Worm (Caenorhabditis elegans) whole organism, L1 larva: ENCODE results near the gene tab-1.
A peak's percentile ranks its signal among the peaks of the same experiment; 100 is the strongest.

Source experiments
- C16A3.4 ChIP-seq: fragments of 150-350 bp; optimal IDR thresholded peaks from 2 replicates; lab custom pipeline; 2014; ENCODE audit warnings: missing biosample characterization, missing genetic modification characterization
- Y116A8C.19 ChIP-seq: sonication (generic microtip); optimal IDR thresholded peaks from 2 replicates; lab custom pipeline; 2016; ENCODE audit warnings: missing compliant biosample characterization, missing genetic modification characterization, borderline replicate concordance
- ama-1 ChIP-seq: fragments of 150-350 bp; optimal IDR thresholded peaks from 2 replicates; lab custom pipeline; 2014
- blmp-1 ChIP-seq: fragments of 150-350 bp; optimal IDR thresholded peaks from 2 replicates; lab custom pipeline; 2014; ENCODE audit warnings: missing biosample characterization, missing genetic modification characterization
- ceh-82 ChIP-seq, 3 experiments: fragments of 150-350 bp in 1 of 3; sonication (generic microtip) in 2 of 3; optimal IDR thresholded peaks; 2 replicates each; lab custom pipeline; 2014 to 2017; ENCODE audit warnings: missing biosample characterization in 3 of 3, missing genetic modification characterization in 3 of 3
- ceh-90 ChIP-seq: sonication (generic microtip); optimal IDR thresholded peaks from 2 replicates; lab custom pipeline; 2016; ENCODE audit warnings: missing genetic modification characterization, missing compliant biosample characterization
- dpl-1 ChIP-seq, 3 experiments: fragments of 150-350 bp in 2 of 3; sonication (generic microtip) in 1 of 3; optimal IDR thresholded peaks; 2 replicates each; lab custom pipeline; 2014 to 2017; ENCODE audit warnings: missing biosample characterization in 3 of 3, missing genetic modification characterization in 3 of 3, missing genetic modification reagents in 3 of 3
- dsc-1 ChIP-seq: sonication (generic microtip); optimal IDR thresholded peaks from 2 replicates; lab custom pipeline; 2016; ENCODE audit warnings: mild to moderate bottlenecking, missing genetic modification characterization, missing compliant biosample characterization
- efl-1 ChIP-seq, 4 experiments: fragments of 150-350 bp; optimal IDR thresholded peaks in 3 of 4; peaks in 1 of 4; 1 replicate in 1 of 4; 2 replicates in 3 of 4; lab custom pipeline; 2014; ENCODE audit warnings: missing biosample characterization in 2 of 4, missing genetic modification characterization in 2 of 4, missing genetic modification reagents in 2 of 4
- efl-3 ChIP-seq: fragments of 200-800 bp; sonication (Bioruptor generic); optimal IDR thresholded peaks from 2 replicates; lab custom pipeline; 2018; ENCODE audit warnings: mild to moderate bottlenecking, missing genetic modification characterization, missing compliant biosample characterization
- egl-27 ChIP-seq, 2 experiments: fragments of 150-350 bp in 1 of 2; sonication (generic microtip); optimal IDR thresholded peaks; 3 replicates each; lab custom pipeline; 2017 to 2018; ENCODE audit warnings: missing biosample characterization in 2 of 2, missing genetic modification characterization in 2 of 2, missing genetic modification reagents in 2 of 2
- elt-3 ChIP-seq, 6 experiments: fragments of 150-350 bp in 1 of 6; sonication (generic microtip); optimal IDR thresholded peaks; 2 replicates each; lab custom pipeline; 2017 to 2018; ENCODE audit warnings: missing biosample characterization in 6 of 6, missing genetic modification characterization in 6 of 6, inconsistent platforms in 1 of 6
- fkh-10 ChIP-seq: sonication (generic microtip); optimal IDR thresholded peaks from 2 replicates; lab custom pipeline; 2017; ENCODE audit warnings: missing biosample characterization, missing genetic modification reagents, missing genetic modification characterization
- hlh-17 ChIP-seq: fragments of 200-800 bp; sonication (Bioruptor generic); optimal IDR thresholded peaks from 2 replicates; lab custom pipeline; 2018; ENCODE audit warnings: missing genetic modification characterization, mild to moderate bottlenecking, missing compliant biosample characterization, moderate library complexity, borderline replicate concordance
- hlh-4 ChIP-seq: sonication (generic microtip); optimal IDR thresholded peaks from 2 replicates; lab custom pipeline; 2016; ENCODE audit warnings: mild to moderate bottlenecking, missing genetic modification characterization, missing compliant biosample characterization
- hpl-2 ChIP-seq: fragments of 150-350 bp; optimal IDR thresholded peaks from 2 replicates; lab custom pipeline; 2014; ENCODE audit warnings: missing biosample characterization, missing genetic modification reagents, missing genetic modification characterization
- irx-1 ChIP-seq: sonication (generic microtip); optimal IDR thresholded peaks from 2 replicates; lab custom pipeline; 2016; ENCODE audit warnings: missing genetic modification characterization, missing compliant biosample characterization
- lin-14 ChIP-seq: fragments of 200-800 bp; sonication (Bioruptor generic); optimal IDR thresholded peaks from 2 replicates; lab custom pipeline; 2018; ENCODE audit warnings: mild to moderate bottlenecking, missing genetic modification characterization, moderate library complexity, missing compliant biosample characterization
- lin-35 ChIP-seq, 2 experiments: fragments of 150-350 bp; optimal IDR thresholded peaks; 2 replicates each; lab custom pipeline; 2014; ENCODE audit warnings: missing biosample characterization in 2 of 2, missing genetic modification characterization in 2 of 2, missing genetic modification reagents in 2 of 2
- lir-3 ChIP-seq: sonication (generic microtip); optimal IDR thresholded peaks from 2 replicates; lab custom pipeline; 2016; ENCODE audit warnings: mild to moderate bottlenecking, missing genetic modification characterization, moderate library complexity, missing compliant biosample characterization; ENCODE audit not compliant: poor library complexity
- mep-1 ChIP-seq: fragments of 150-350 bp; optimal IDR thresholded peaks from 2 replicates; lab custom pipeline; 2014; ENCODE audit warnings: missing biosample characterization, missing genetic modification characterization
- nhr-19 ChIP-seq: fragments of 200-800 bp; sonication (Bioruptor generic); conservative IDR thresholded peaks from 2 replicates; pipeline ENCODE4 v1.3.6; 2022; ENCODE audit warnings: missing genetic modification characterization, missing compliant biosample characterization
- nhr-20 ChIP-seq: sonication (generic microtip); optimal IDR thresholded peaks from 2 replicates; lab custom pipeline; 2016; ENCODE audit warnings: mild to moderate bottlenecking, missing genetic modification characterization, missing compliant biosample characterization
- nhr-71 ChIP-seq: sonication (generic microtip); optimal IDR thresholded peaks from 2 replicates; lab custom pipeline; 2016; ENCODE audit warnings: mild to moderate bottlenecking, missing genetic modification characterization, moderate library complexity, missing compliant biosample characterization
- nhr-84 ChIP-seq: sonication (generic microtip); optimal IDR thresholded peaks from 2 replicates; lab custom pipeline; 2017; ENCODE audit warnings: missing biosample characterization, missing genetic modification characterization
- nhr-85 ChIP-seq: sonication (generic microtip); peaks from one replicate; lab custom pipeline; 2016; ENCODE audit warnings: missing genetic modification characterization, inconsistent platforms, missing compliant biosample characterization
- nhr-90 ChIP-seq: sonication (generic microtip); optimal IDR thresholded peaks from 2 replicates; lab custom pipeline; 2016; ENCODE audit warnings: mild to moderate bottlenecking, missing genetic modification characterization, missing compliant biosample characterization; ENCODE audit not compliant: poor library complexity
- rnt-1 ChIP-seq: sonication (generic microtip); optimal IDR thresholded peaks from 2 replicates; lab custom pipeline; 2016; ENCODE audit warnings: mild to moderate bottlenecking, missing genetic modification characterization, moderate library complexity, missing compliant biosample characterization
- sptf-1 ChIP-seq: fragments of 150-350 bp; optimal IDR thresholded peaks from 2 replicates; lab custom pipeline; 2014; ENCODE audit warnings: missing biosample characterization, missing genetic modification characterization
- tbx-2 ChIP-seq: sonication (generic microtip); optimal IDR thresholded peaks from 2 replicates; lab custom pipeline; 2016; ENCODE audit warnings: missing genetic modification characterization, missing compliant biosample characterization
- tlp-1 ChIP-seq: fragments of 150-350 bp; optimal IDR thresholded peaks from 2 replicates; lab custom pipeline; 2014; ENCODE audit warnings: missing biosample characterization, missing genetic modification characterization
- unc-86 ChIP-seq: sonication (generic microtip); optimal IDR thresholded peaks from 2 replicates; lab custom pipeline; 2016; ENCODE audit warnings: missing genetic modification characterization, missing compliant biosample characterization
- xbp-1 ChIP-seq: sonication (generic microtip); optimal IDR thresholded peaks from 2 replicates; lab custom pipeline; 2016; ENCODE audit warnings: missing genetic modification characterization, missing compliant biosample characterization

The tab-1 gene

DNA sequence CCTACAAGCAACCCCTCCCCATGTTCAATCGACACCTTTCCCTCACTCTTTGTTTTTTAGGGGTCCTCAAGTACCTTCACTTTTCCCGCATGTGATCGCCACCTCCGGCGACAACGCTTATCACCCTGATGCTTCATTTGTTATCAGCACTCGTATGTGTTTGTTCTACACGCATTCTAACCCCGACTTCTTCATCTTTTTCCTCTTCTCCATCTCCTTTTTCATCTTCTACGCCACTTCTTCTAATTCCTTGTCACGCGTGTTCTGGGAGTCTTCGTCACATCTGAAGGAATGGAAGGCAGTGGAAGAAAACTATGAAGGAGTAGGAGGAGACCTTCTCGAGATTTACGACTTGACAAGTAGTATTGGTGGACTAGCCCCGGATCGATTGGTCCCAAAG is 26.9 kb downstream of the tab-1 start (continued):
- TF ChIP-seq efl-3 (GFP tag; lab: Kevin White, UChicago) (no peak), rnt-1 (no peak), mep-1 (peak; percentile 11), lin-35 (GFP tag; optimal IDR thresholded peaks at IDR 0.05; lab: Kevin White, UChicago) (peak in 1 of 2 experiments; percentile 50), ama-1 (lab: Kevin White, UChicago) (no peak), dpl-1 (GFP tag; optimal IDR thresholded peaks at IDR 0.05; lab: Kevin White, UChicago) (no peak), tbx-2 (tag; lab: Kevin White, UChicago) (no peak)

DNA sequence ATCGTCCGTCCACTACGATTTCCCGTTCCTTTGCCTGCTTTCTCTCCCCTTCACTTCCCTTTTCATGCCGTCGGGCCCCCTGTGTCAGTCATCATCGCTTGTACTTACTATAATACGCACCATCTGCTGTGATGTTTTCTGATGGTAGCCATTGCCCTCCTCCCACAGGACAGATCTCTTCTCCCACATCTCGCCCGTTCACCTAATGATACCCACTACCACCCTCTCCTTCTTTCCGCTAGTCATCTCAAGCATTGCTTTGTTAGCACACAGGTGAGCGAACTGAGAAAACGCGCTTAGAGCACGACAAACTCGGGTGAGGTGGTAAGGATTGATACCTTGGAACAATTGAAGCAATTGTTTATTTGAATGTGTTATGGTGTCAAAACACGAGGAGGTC is 27.8 kb downstream of the tab-1 start:
- TF ChIP-seq efl-1 (optimal IDR thresholded peaks at IDR 0.05; lab: Kevin White, UChicago): no peak
- TF ChIP-seq efl-1 (GFP tag; optimal IDR thresholded peaks at IDR 0.05 in 1 of 2; lab: Kevin White, UChicago): peak in 1 of 2 experiments; percentile 16
- no peak for TF ChIP-seq lir-3 (tag; lab: Kevin White, UChicago)
- TF ChIP-seq blmp-1: peak; percentile 72
- no peak for TF ChIP-seq elt-3 (tag; optimal IDR thresholded peaks at IDR 0.05; lab: Kevin White, UChicago)
- TF ChIP-seq nhr-85 (tag; lab: Kevin White, UChicago): peak; percentile 74

DNA sequence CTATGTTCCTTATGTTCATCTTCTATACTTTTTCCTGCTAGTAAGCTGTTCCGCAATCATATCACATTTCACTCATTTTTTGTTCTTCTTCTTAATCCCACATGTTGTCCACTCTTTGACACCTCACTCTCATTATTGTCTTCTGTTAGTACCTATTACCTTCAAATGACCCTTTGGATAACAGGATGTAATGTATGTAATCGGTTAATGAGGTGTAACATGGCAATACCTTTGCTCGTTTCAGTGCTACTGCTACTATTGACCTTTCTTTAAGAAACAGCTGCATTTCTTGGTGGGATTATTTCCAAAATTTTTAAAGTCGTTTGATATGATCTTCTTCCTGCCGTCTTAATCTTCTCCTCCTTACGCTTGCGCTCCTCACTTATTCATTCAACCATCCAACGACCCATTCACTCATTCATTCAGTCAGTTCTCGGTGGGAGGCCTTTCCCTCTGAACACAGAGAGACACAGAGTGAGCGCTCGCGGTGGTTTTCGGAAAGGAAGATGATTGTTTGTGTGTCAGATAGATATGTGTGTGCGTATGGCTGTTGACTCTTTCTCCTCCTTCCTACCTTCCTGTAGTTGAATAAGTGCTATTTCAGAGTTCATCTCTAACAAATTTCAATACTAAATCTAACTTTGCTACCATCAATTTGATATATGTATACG is 28.5 kb downstream of the tab-1 start:
- TF ChIP-seq ceh-82 (tag; optimal IDR thresholded peaks at IDR 0.05; lab: Kevin White, UChicago): peak in 1 of 3 experiments; percentile 6
- no peak for TF ChIP-seq hlh-17 (GFP tag; lab: Kevin White, UChicago)
- TF ChIP-seq blmp-1: peak; percentile 32
- peak; percentile 61 for TF ChIP-seq lin-14 (GFP tag; lab: Kevin White, UChicago)
- no peak for TF ChIP-seq xbp-1 (tag; lab: Kevin White, UChicago)
- TF ChIP-seq nhr-20: no peak
- TF ChIP-seq sptf-1 (tag; lab: Kevin White, UChicago): no peak
- no peak for TF ChIP-seq hpl-2
- no peak for TF ChIP-seq efl-1 (optimal IDR thresholded peaks at IDR 0.05; lab: Kevin White, UChicago)
- TF ChIP-seq efl-1 (GFP tag; optimal IDR thresholded peaks at IDR 0.05 in 1 of 2; lab: Kevin White, UChicago): peak in 1 of 2 experiments; percentile 66
- TF ChIP-seq rnt-1: peak; percentile 6
- TF ChIP-seq dsc-1 (tag; lab: Kevin White, UChicago): peak; percentile 21
- TF ChIP-seq, all 84 proteins: peak for 6

DNA sequence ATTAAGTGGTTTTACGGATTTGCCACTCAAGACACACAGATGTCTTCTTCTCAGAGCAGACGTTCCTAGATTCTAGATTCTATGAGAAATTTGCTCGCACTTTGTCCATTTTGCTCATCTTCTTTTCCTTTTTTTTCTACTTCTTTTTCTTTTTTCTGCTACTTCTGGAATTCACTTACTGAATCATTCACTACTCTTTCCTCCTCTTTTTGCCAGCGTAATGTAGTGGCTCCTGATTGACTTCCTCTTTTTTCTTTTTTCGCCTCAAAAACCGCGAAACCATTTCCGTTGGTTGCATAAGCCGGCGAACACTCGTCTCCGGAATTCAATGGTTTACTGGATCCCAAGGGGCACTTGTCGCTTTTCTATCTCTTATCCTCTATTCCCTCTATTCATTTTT is 29.1 kb downstream of the tab-1 start:
- TF ChIP-seq nhr-84 (tag; lab: Kevin White, UChicago) (no peak), efl-1 (optimal IDR thresholded peaks at IDR 0.05; lab: Kevin White, UChicago) (no peak), efl-1 (GFP tag; optimal IDR thresholded peaks at IDR 0.05 in 1 of 2; lab: Kevin White, UChicago) (peak in 1 of 2 experiments; percentile 70), unc-86 (tag; lab: Kevin White, UChicago) (no peak), sptf-1 (tag; lab: Kevin White, UChicago) (no peak), nhr-90 (no peak), fkh-10 (peak; percentile 52), tlp-1 (tag; lab: Kevin White, UChicago) (no peak), ceh-90 (no peak), nhr-19 (no peak)
- TF ChIP-seq, all 84 proteins: peak for 2

DNA sequence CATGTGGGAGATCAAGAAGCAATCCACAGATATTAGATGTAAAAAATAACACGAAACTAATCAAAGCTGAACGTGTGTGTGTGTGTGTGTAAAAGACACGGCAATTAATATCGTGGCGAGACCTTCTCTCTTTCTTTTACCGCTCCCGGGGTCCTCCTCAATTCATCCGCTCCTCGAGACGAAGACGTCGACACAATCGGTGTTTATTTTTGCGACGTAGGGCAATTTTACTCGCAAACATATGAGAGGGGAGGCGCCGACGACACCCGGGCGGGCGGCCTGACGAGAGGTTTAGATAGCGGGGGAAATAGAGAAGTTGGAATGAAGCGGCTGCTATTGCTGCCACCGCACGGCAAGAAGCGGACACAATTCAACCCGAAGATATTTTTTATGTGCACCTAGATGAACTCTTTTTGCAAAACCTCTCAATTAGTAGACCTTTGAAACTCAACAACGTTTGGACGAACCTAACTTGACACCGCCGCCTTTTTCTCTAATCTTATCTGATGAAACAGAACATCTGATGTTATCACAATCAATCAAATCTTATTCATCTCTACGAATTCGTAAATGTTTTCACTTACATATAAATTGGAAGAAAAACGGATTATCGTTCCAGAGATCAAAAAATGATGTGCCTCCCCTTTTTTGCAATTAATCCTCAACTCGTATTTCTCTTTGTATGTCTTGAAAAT is 29.7 kb downstream of the tab-1 start:
- TF ChIP-seq egl-27 (tag; optimal IDR thresholded peaks at IDR 0.05; lab: Kevin White, UChicago): peak in 1 of 2 experiments; percentile 62
- TF ChIP-seq irx-1: peak; percentile 39
- TF ChIP-seq dsc-1 (tag; lab: Kevin White, UChicago): peak; percentile 46
- peak; percentile 46 for TF ChIP-seq blmp-1
- peak; percentile 65 for TF ChIP-seq lin-14 (GFP tag; lab: Kevin White, UChicago)
- peak; percentile 80 for TF ChIP-seq nhr-85 (tag; lab: Kevin White, UChicago)
- TF ChIP-seq C16A3.4: no peak
- peak; percentile 14 for TF ChIP-seq rnt-1
- TF ChIP-seq nhr-71 (tag; lab: Kevin White, UChicago): peak; percentile 29
- no peak for TF ChIP-seq efl-1 (optimal IDR thresholded peaks at IDR 0.05; lab: Kevin White, UChicago)
- peak in 1 of 2 experiments; percentile 70 for TF ChIP-seq efl-1 (GFP tag; optimal IDR thresholded peaks at IDR 0.05 in 1 of 2; lab: Kevin White, UChicago)
- TF ChIP-seq tbx-2 (tag; lab: Kevin White, UChicago): no peak
- TF ChIP-seq Y116A8C.19 (tag; lab: Kevin White, UChicago): no peak
- no peak for TF ChIP-seq hlh-4
